Worm (Caenorhabditis elegans): Measurements from ENCODE around the gene Y37E11AM.2.

- TF ChIP-seq him-1 (tag; optimal IDR thresholded peaks at IDR 0.05) = no peak
- no peak for TF ChIP-seq dao-5 (tag; optimal IDR thresholded peaks at IDR 0.05)
Measured at ce11 chrIV:3721973-3722372, 3.3 kb downstream of the Y37E11AM.2 start.

Measured in whole organism, L4/young adult.